Fruit fly (Drosophila melanogaster) whole organism, embryonic: ENCODE data around the gene sbr.

Experiments used
- CG14667 ChIP-seq: fragments of 200-800 bp; sonication (Bioruptor generic); IDR thresholded peaks from 2 replicates; pipeline ENCODE4 v1.3.6; 2022; ENCODE audit warnings: missing biosample characterization, missing genetic modification characterization
- CG3281 ChIP-seq: fragments of 200-800 bp; sonication (Bioruptor generic); optimal IDR thresholded peaks from 3 replicates; lab custom pipeline; 2017; ENCODE audit warnings: missing biosample characterization, mild to moderate bottlenecking, missing genetic modification characterization
- CG6175 ChIP-seq: fragments of 200-800 bp; sonication (Bioruptor generic); IDR thresholded peaks from 3 replicates; pipeline ENCODE4 v1.3.6; 2022; ENCODE audit warnings: missing biosample characterization, missing genetic modification characterization
- Dref ChIP-seq: fragments of 200-800 bp; sonication (Bioruptor generic); IDR thresholded peaks from 2 replicates; pipeline ENCODE4 v1.3.6; 2022; ENCODE audit warnings: missing biosample characterization, missing genetic modification characterization
- Drgx ChIP-seq: fragments of 200-800 bp; sonication (Bioruptor generic); IDR thresholded peaks from 2 replicates; pipeline ENCODE4 v1.3.6; 2022; ENCODE audit warnings: missing biosample characterization, missing genetic modification characterization
- Mrtf ChIP-seq: fragments of 200-800 bp; sonication (Bioruptor generic); IDR thresholded peaks from 3 replicates; pipeline ENCODE4 v1.3.6; 2022; ENCODE audit warnings: missing biosample characterization, missing genetic modification characterization
- YL-1 ChIP-seq: fragments of 200-800 bp; sonication (Bioruptor generic); optimal IDR thresholded peaks from 3 replicates; lab custom pipeline; 2017; ENCODE audit warnings: missing biosample characterization, mild to moderate bottlenecking, missing genetic modification characterization
- danr ChIP-seq: fragments of 200-800 bp; sonication (Bioruptor generic); IDR thresholded peaks from 2 replicates; pipeline ENCODE4 v1.3.6; 2022; ENCODE audit warnings: missing biosample characterization, missing genetic modification characterization
- onecut ChIP-seq: fragments of 200-800 bp; sonication (Bioruptor generic); IDR thresholded peaks from 2 replicates; pipeline ENCODE4 v1.3.6; 2022; ENCODE audit warnings: missing biosample characterization, missing genetic modification characterization
- pzg ChIP-seq: fragments of 200-800 bp; sonication (Bioruptor generic); optimal IDR thresholded peaks from 3 replicates; lab custom pipeline; 2018; ENCODE audit warnings: missing biosample characterization, mild to moderate bottlenecking, missing genetic modification characterization, moderate library complexity
- rib ChIP-seq: fragments of 200-800 bp; sonication (Bioruptor generic); IDR thresholded peaks from 2 replicates; pipeline ENCODE4 v1.3.6; 2022; ENCODE audit warnings: missing biosample characterization, missing genetic modification characterization
- tx ChIP-seq: fragments of 200-800 bp; sonication (Bioruptor generic); optimal IDR thresholded peaks from 2 replicates; lab custom pipeline; 2016; ENCODE audit warnings: missing biosample characterization, missing genetic modification characterization

dm6 chrX:10787352-10787751 lies 59.5 kb downstream of the sbr start:
- no peak for TF ChIP-seq Mrtf (GFP tag; lab: Robert Waterston, UW)
- TF ChIP-seq CG6175 = no peak
- TF ChIP-seq Drgx (GFP tag; lab: Robert Waterston, UW) = no peak
- no peak for TF ChIP-seq rib (GFP tag; lab: Robert Waterston, UW)
- no peak for TF ChIP-seq CG14667 (GFP tag; lab: Robert Waterston, UW)
- no peak for TF ChIP-seq YL-1 (GFP tag; lab: Kevin White, UChicago)
- no peak for TF ChIP-seq pzg (GFP tag; lab: Kevin White, UChicago)
- no peak for TF ChIP-seq CG3281 (GFP tag; lab: Kevin White, UChicago)
- TF ChIP-seq danr = no peak
- no peak for TF ChIP-seq Dref (GFP tag; lab: Robert Waterston, UW)
- no peak for TF ChIP-seq tx (GFP tag; lab: Kevin White, UChicago)
- no peak for TF ChIP-seq onecut (GFP tag; lab: Robert Waterston, UW)
